Worm (Caenorhabditis elegans) whole organism, L1 larva: Measurements from ENCODE around the gene C25G4.8.

ENCODE experiments used
- ces-1 ChIP-seq: fragments of 150-350 bp; optimal IDR thresholded peaks from 2 replicates; lab custom pipeline; 2014; ENCODE audit warnings: missing biosample characterization, missing genetic modification reagents, missing genetic modification characterization
- efl-3 ChIP-seq: fragments of 200-800 bp; sonication (Bioruptor generic); optimal IDR thresholded peaks from 2 replicates; lab custom pipeline; 2018; ENCODE audit warnings: mild to moderate bottlenecking, missing genetic modification characterization, missing compliant biosample characterization
- nhr-237 ChIP-seq: fragments of 150-350 bp; optimal IDR thresholded peaks from 2 replicates; lab custom pipeline; 2014; ENCODE audit warnings: missing biosample characterization, missing genetic modification characterization
- unc-30 ChIP-seq: sonication (generic microtip); optimal IDR thresholded peaks from 2 replicates; lab custom pipeline; 2017; ENCODE audit warnings: missing biosample characterization, missing genetic modification characterization
- unc-62 ChIP-seq: fragments of 150-350 bp; optimal IDR thresholded peaks from 2 replicates; lab custom pipeline; 2014; ENCODE audit warnings: missing biosample characterization, missing genetic modification reagents, missing genetic modification characterization
- unc-86 ChIP-seq: sonication (generic microtip); optimal IDR thresholded peaks from 2 replicates; lab custom pipeline; 2016; ENCODE audit warnings: missing genetic modification characterization, missing compliant biosample characterization

ce11 chrIV:12425595-12425994 is 37.7 kb downstream of the C25G4.8 start:
- TF ChIP-seq nhr-237 = no peak
- TF ChIP-seq ces-1 = no peak
- TF ChIP-seq efl-3 (GFP tag; lab: Kevin White, UChicago) = no peak
- no peak for TF ChIP-seq unc-86 (tag; lab: Kevin White, UChicago)
- TF ChIP-seq unc-62 = no peak
- no peak for TF ChIP-seq unc-30 (tag; lab: Kevin White, UChicago)
